Fruit fly (Drosophila melanogaster) whole organism, larva: Measurements from ENCODE around the gene CG12766.

Experiments
- noc ChIP-seq: fragments of 200-800 bp; sonication (Bioruptor generic); optimal IDR thresholded peaks from 3 replicates; lab custom pipeline; 2019; ENCODE audit warnings: missing biosample characterization, mild to moderate bottlenecking, missing genetic modification characterization, moderate library complexity

CG12766 gene

dm6 chr3L:3947301-3947941, 7.5 kb upstream of the CG12766 start, which contains the start of gene CG10853:
TSS of gene CG10853 (plus strand) at chr3L:3947891.
- no peak for TF ChIP-seq noc

dm6 chr3L:3942241-3943028, 2.5 kb upstream of the CG12766 start, which contains the start of the genes CG10863 and CG14982:
TSS of gene CG10863 (minus strand) at chr3L:3942465.
TSS of gene CG14982 (plus strand) at chr3L:3942710.
- peak; percentile 80 for TF ChIP-seq noc

dm6 chr3L:3937806-3938205, 2.1 kb downstream of the CG12766 start, which contains the start of gene CG10866:
TSS of gene CG10866 (minus strand) at chr3L:3937992.
- no peak for TF ChIP-seq noc

dm6 chr3L:3935567-3936207, 4.2 kb downstream of the CG12766 start, which contains the start of gene Eip63F-1:
TSS of gene Eip63F-1 (minus strand) at chr3L:3935617.
- peak; percentile 81 for TF ChIP-seq noc

- no peak for TF ChIP-seq noc
Measured at dm6 chr3L:3934110-3934509, 5.8 kb downstream of the CG12766 start.

- no peak for TF ChIP-seq noc
Measured at dm6 chr3L:3933599-3933998, 6.3 kb downstream of the CG12766 start.

dm6 chr3L:3932742-3933289, 7.1 kb downstream of the CG12766 start:
- peak; percentile 31 for TF ChIP-seq noc

- TF ChIP-seq noc, result peak; percentile 23
Measured at dm6 chr3L:3931778-3932177, 8.1 kb downstream of the CG12766 start.

- no peak for TF ChIP-seq noc
Measured at dm6 chr3L:3930930-3931329, 9.0 kb downstream of the CG12766 start.

- peak; percentile 6 for TF ChIP-seq noc
Measured at dm6 chr3L:3929968-3930767, 9.8 kb downstream of the CG12766 start.

dm6 chr3L:3928943-3929785, 10.8 kb downstream of the CG12766 start:
- TF ChIP-seq noc, result peak; percentile 62

dm6 chr3L:3928205-3928942, 11.6 kb downstream of the CG12766 start:
- peak; percentile 98 for TF ChIP-seq noc

dm6 chr3L:3927462-3927861, 12.5 kb downstream of the CG12766 start:
- no peak for TF ChIP-seq noc

dm6 chr3L:3926191-3926765, 13.6 kb downstream of the CG12766 start:
- TF ChIP-seq noc, result no peak
